Worm (Caenorhabditis elegans) whole organism, L4 larva: ENCODE measurements around the gene sri-51.
A peak's percentile ranks its signal among the peaks of the same experiment; 100 is the strongest.

Source experiments
- F10B5.3 ChIP-seq: sonication (generic microtip); optimal IDR thresholded peaks from 2 replicates; lab custom pipeline; 2016; ENCODE audit warnings: mild to moderate bottlenecking, missing genetic modification characterization, missing compliant biosample characterization
- F49E8.2 ChIP-seq: sonication (generic microtip); optimal IDR thresholded peaks from 2 replicates; lab custom pipeline; 2016; ENCODE audit warnings: missing compliant biosample characterization, mild to moderate bottlenecking, missing genetic modification characterization, borderline replicate concordance
- Y75B8A.6 ChIP-seq: fragments of 200-800 bp; sonication (Bioruptor generic); IDR thresholded peaks from 2 replicates; pipeline ENCODE4 v1.3.6; 2022; ENCODE audit warnings: missing genetic modification reagents, missing genetic modification characterization, missing compliant biosample characterization
- ZK337.2 ChIP-seq: fragments of 200-800 bp; sonication (Bioruptor generic); IDR thresholded peaks from 2 replicates; pipeline ENCODE4 v1.3.6; 2022; ENCODE audit warnings: missing genetic modification reagents, missing genetic modification characterization, missing compliant biosample characterization
- aha-1 ChIP-seq: fragments of 150-350 bp; peaks from one replicate; lab custom pipeline; 2014; ENCODE audit warnings: missing biosample characterization, missing genetic modification characterization
- aly-2 ChIP-seq: sonication (generic microtip); optimal IDR thresholded peaks from 2 replicates; lab custom pipeline; 2018; ENCODE audit warnings: missing biosample characterization, missing genetic modification characterization
- ama-1 ChIP-seq: fragments of 150-350 bp; optimal IDR thresholded peaks from 2 replicates; lab custom pipeline; 2014; ENCODE audit warnings: inconsistent platforms, mixed read lengths
- arid-1 ChIP-seq: fragments of 200-800 bp; sonication (Bioruptor generic); conservative IDR thresholded peaks from 2 replicates; pipeline ENCODE4 v1.3.6; 2022; ENCODE audit warnings: missing genetic modification reagents, missing genetic modification characterization, missing compliant biosample characterization
- ceh-32 ChIP-seq: sonication (generic microtip); optimal IDR thresholded peaks from 2 replicates; lab custom pipeline; 2016; ENCODE audit warnings: mild to moderate bottlenecking, missing genetic modification characterization, missing compliant biosample characterization; ENCODE audit not compliant: poor library complexity
- ceh-62 ChIP-seq: sonication (generic microtip); optimal IDR thresholded peaks from 2 replicates; lab custom pipeline; 2017; ENCODE audit warnings: missing biosample characterization, missing genetic modification characterization
- daf-16 ChIP-seq, 3 experiments: sonication (generic microtip); optimal IDR thresholded peaks; 2 replicates each; lab custom pipeline; 2016 to 2017; ENCODE audit warnings: missing genetic modification characterization in 3 of 3, missing genetic modification reagents in 3 of 3, mild to moderate bottlenecking in 2 of 3, missing compliant biosample characterization in 2 of 3, missing biosample characterization in 1 of 3, moderate library complexity in 1 of 3
- dmd-6 ChIP-seq: fragments of 200-800 bp; sonication (Bioruptor generic); IDR thresholded peaks from 2 replicates; pipeline ENCODE4 v1.3.6; 2022; ENCODE audit warnings: missing genetic modification reagents, missing genetic modification characterization, missing compliant biosample characterization
- dve-1 ChIP-seq: sonication (generic microtip); optimal IDR thresholded peaks from 2 replicates; lab custom pipeline; 2017; ENCODE audit warnings: antibody characterized with exemption, mild to moderate bottlenecking, missing genetic modification characterization, missing compliant biosample characterization; ENCODE audit not compliant: insufficient read depth
- egl-43 ChIP-seq: fragments of 200-800 bp; sonication (Bioruptor generic); IDR thresholded peaks from 2 replicates; pipeline ENCODE4 v1.3.6; 2022; ENCODE audit warnings: missing genetic modification reagents, missing genetic modification characterization, missing compliant biosample characterization
- fkh-10 ChIP-seq: fragments of 150-350 bp; optimal IDR thresholded peaks from 2 replicates; lab custom pipeline; 2014; ENCODE audit warnings: missing biosample characterization, missing genetic modification reagents, missing genetic modification characterization
- hif-1 ChIP-seq, 2 experiments: sonication (generic microtip); optimal IDR thresholded peaks; 2 replicates each; lab custom pipeline; 2016 to 2017; ENCODE audit warnings: missing compliant biosample characterization in 2 of 2, missing genetic modification characterization in 2 of 2, missing genetic modification reagents in 2 of 2, missing genotype in 2 of 2, mild to moderate bottlenecking in 1 of 2
- hmg-1.1 ChIP-seq: fragments of 200-800 bp; sonication (Bioruptor generic); IDR thresholded peaks from 2 replicates; pipeline ENCODE4 v1.3.6; 2022; ENCODE audit warnings: missing genetic modification reagents, missing genetic modification characterization, missing compliant biosample characterization
- jun-1 ChIP-seq: fragments of 150-350 bp; optimal IDR thresholded peaks from 2 replicates; lab custom pipeline; 2014; ENCODE audit warnings: missing biosample characterization, missing genetic modification reagents, missing genetic modification characterization
- lim-7 ChIP-seq: fragments of 200-800 bp; sonication (Bioruptor generic); IDR thresholded peaks from 2 replicates; pipeline ENCODE4 v1.3.6; 2022; ENCODE audit warnings: missing genetic modification characterization, missing compliant biosample characterization
- lin-13 ChIP-seq: fragments of 150-350 bp; optimal IDR thresholded peaks from 2 replicates; lab custom pipeline; 2014; ENCODE audit warnings: missing biosample characterization, missing genetic modification reagents, missing genetic modification characterization
- lin-39 ChIP-seq: fragments of 150-350 bp; optimal IDR thresholded peaks from 2 replicates; lab custom pipeline; 2014; ENCODE audit warnings: missing biosample characterization, missing genetic modification reagents, missing genetic modification characterization
- lsy-2 ChIP-seq, 2 experiments: fragments of 150-350 bp in 1 of 2; sonication (generic microtip) in 1 of 2; optimal IDR thresholded peaks; 2 replicates each; lab custom pipeline; 2014 to 2017; ENCODE audit warnings: missing biosample characterization in 2 of 2, missing genetic modification characterization in 2 of 2
- mep-1 ChIP-seq: fragments of 150-350 bp; sonication (generic microtip); optimal IDR thresholded peaks from 3 replicates; lab custom pipeline; 2014; ENCODE audit warnings: missing biosample characterization, missing genetic modification characterization
- mes-2 ChIP-seq: sonication (generic microtip); optimal IDR thresholded peaks from 2 replicates; lab custom pipeline; 2016; ENCODE audit warnings: missing genotype, mild to moderate bottlenecking, missing genetic modification characterization, missing compliant biosample characterization; ENCODE audit not compliant: poor library complexity, severe bottlenecking
- mxl-3 ChIP-seq: fragments of 200-800 bp; sonication (Bioruptor generic); optimal IDR thresholded peaks from 2 replicates; lab custom pipeline; 2018; ENCODE audit warnings: mild to moderate bottlenecking, missing genetic modification characterization, missing compliant biosample characterization
- nhr-11 ChIP-seq: fragments of 150-350 bp; optimal IDR thresholded peaks from 2 replicates; lab custom pipeline; 2014; ENCODE audit warnings: missing biosample characterization, missing genetic modification characterization
- nhr-28 ChIP-seq: fragments of 150-350 bp; optimal IDR thresholded peaks from 2 replicates; lab custom pipeline; 2014; ENCODE audit warnings: missing biosample characterization, missing genetic modification characterization
- nhr-42 ChIP-seq: fragments of 200-800 bp; sonication (Bioruptor generic); IDR thresholded peaks from 2 replicates; pipeline ENCODE4 v1.3.6; 2022; ENCODE audit warnings: missing genetic modification characterization, missing compliant biosample characterization
- nhr-6 ChIP-seq: fragments of 150-350 bp; optimal IDR thresholded peaks from 2 replicates; lab custom pipeline; 2014; ENCODE audit warnings: missing biosample characterization, missing genetic modification characterization
- nhr-76 ChIP-seq: fragments of 150-350 bp; optimal IDR thresholded peaks from 2 replicates; lab custom pipeline; 2014; ENCODE audit warnings: missing biosample characterization, missing genetic modification characterization
- pha-4 ChIP-seq, 2 experiments: fragments of 150-350 bp in 1 of 2; fragments of 200-800 bp in 1 of 2; sonication (Bioruptor generic) in 1 of 2; IDR thresholded peaks in 1 of 2; optimal IDR thresholded peaks in 1 of 2; 2 replicates each; pipeline versions ENCODE4 v1.3.6 to Lab custom; 2014 to 2022; ENCODE audit warnings: missing genetic modification characterization in 2 of 2, missing genetic modification reagents in 2 of 2, missing biosample characterization in 1 of 2, missing compliant biosample characterization in 1 of 2
- php-3 ChIP-seq: fragments of 200-800 bp; sonication (Bioruptor generic); IDR thresholded peaks from 2 replicates; pipeline ENCODE4 v1.3.6; 2022; ENCODE audit warnings: missing genetic modification reagents, missing genetic modification characterization, missing compliant biosample characterization
- pqm-1 ChIP-seq: sonication (generic microtip); optimal IDR thresholded peaks from 2 replicates; lab custom pipeline; 2017; ENCODE audit warnings: missing biosample characterization, missing genetic modification characterization
- rbr-2 ChIP-seq: sonication (generic microtip); optimal IDR thresholded peaks from 2 replicates; lab custom pipeline; 2016; ENCODE audit warnings: missing genotype, missing genetic modification characterization, missing compliant biosample characterization
- saeg-2 ChIP-seq: fragments of 200-800 bp; sonication (Bioruptor generic); IDR thresholded peaks from 2 replicates; pipeline ENCODE4 v1.3.6; 2022; ENCODE audit warnings: missing genetic modification reagents, missing genetic modification characterization, missing compliant biosample characterization
- set-16 ChIP-seq: fragments of 200-800 bp; sonication (Bioruptor generic); IDR thresholded peaks from 2 replicates; pipeline ENCODE4 v1.3.6; 2022; ENCODE audit warnings: missing genetic modification reagents, missing genetic modification characterization, missing compliant biosample characterization
- snpc-4 ChIP-seq: fragments of 150-350 bp; optimal IDR thresholded peaks from 2 replicates; lab custom pipeline; 2014; ENCODE audit warnings: missing biosample characterization, missing genetic modification characterization
- tag-97 ChIP-seq: fragments of 200-800 bp; sonication (Bioruptor generic); IDR thresholded peaks from 2 replicates; pipeline ENCODE4 v1.3.6; 2022; ENCODE audit warnings: missing genetic modification characterization, missing compliant biosample characterization
- tra-1 ChIP-seq: fragments of 200-800 bp; sonication (Bioruptor generic); IDR thresholded peaks from 2 replicates; pipeline ENCODE4 v1.3.6; 2022; ENCODE audit warnings: missing genetic modification reagents, missing genetic modification characterization, missing compliant biosample characterization
- unc-130 ChIP-seq: sonication (generic microtip); optimal IDR thresholded peaks from 2 replicates; lab custom pipeline; 2016; ENCODE audit warnings: missing genetic modification reagents, missing genetic modification characterization, missing compliant biosample characterization
- unc-39 ChIP-seq: sonication (generic microtip); optimal IDR thresholded peaks from 2 replicates; lab custom pipeline; 2017; ENCODE audit warnings: missing biosample characterization, missing genetic modification characterization
- zfp-2 ChIP-seq: sonication (generic microtip); optimal IDR thresholded peaks from 2 replicates; lab custom pipeline; 2016; ENCODE audit warnings: mild to moderate bottlenecking, missing genetic modification characterization, missing compliant biosample characterization
- zip-2 ChIP-seq: fragments of 150-350 bp; optimal IDR thresholded peaks from 2 replicates; lab custom pipeline; 2014; ENCODE audit warnings: missing biosample characterization, missing genetic modification characterization
- ztf-7 ChIP-seq: fragments of 150-350 bp; optimal IDR thresholded peaks from 2 replicates; lab custom pipeline; 2014; ENCODE audit warnings: missing biosample characterization, missing genetic modification characterization

Gene sri-51

DNA sequence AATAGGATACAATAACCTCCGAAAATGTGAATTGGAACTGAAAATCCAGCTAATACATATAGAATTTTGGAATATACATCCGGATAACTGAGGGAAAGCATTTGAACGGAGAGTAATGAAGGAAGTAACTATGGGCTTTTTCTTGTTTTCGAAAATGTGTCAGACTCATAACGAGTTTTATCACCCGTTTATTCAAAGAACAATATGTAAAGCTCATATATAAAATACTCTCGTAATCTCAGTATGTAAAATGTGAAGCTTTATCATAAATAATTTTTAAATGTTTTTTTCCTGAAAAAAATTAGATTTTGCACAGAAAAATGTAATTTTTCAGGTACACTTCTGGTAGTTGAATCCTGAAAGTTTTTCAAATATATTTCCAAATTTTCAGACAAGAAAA is 31.5 kb upstream of the sri-51 start, which contains the start of gene srh-297:
srh-297 (minus strand) TSS at position 101 of the 400 bp plus-strand sequence.
- TF ChIP-seq ama-1 (lab: Kevin White, UChicago): no peak
- TF ChIP-seq nhr-28 (tag; lab: Kevin White, UChicago): no peak
- no peak for TF ChIP-seq ztf-7 (tag; lab: Kevin White, UChicago)
- no peak for TF ChIP-seq ceh-32
- no peak for TF ChIP-seq egl-43
- no peak for TF ChIP-seq unc-39 (tag; lab: Kevin White, UChicago)
- no peak for TF ChIP-seq lin-13 (GFP tag; lab: Kevin White, UChicago)
- TF ChIP-seq ceh-62 (tag; lab: Kevin White, UChicago): no peak
- no peak for TF ChIP-seq zip-2 (tag; lab: Kevin White, UChicago)
- TF ChIP-seq mes-2 (tag; lab: Kevin White, UChicago): no peak
- TF ChIP-seq mep-1: no peak
- TF ChIP-seq hmg-1.1: no peak
- TF ChIP-seq lin-39 (tag; lab: Kevin White, UChicago): no peak
- no peak for TF ChIP-seq snpc-4 (tag; lab: Kevin White, UChicago)
- no peak for TF ChIP-seq F10B5.3 (tag; lab: Kevin White, UChicago)
- TF ChIP-seq lsy-2 (tag; optimal IDR thresholded peaks at IDR 0.05; lab: Kevin White, UChicago): no peak
- TF ChIP-seq nhr-11 (tag; lab: Kevin White, UChicago): no peak

DNA sequence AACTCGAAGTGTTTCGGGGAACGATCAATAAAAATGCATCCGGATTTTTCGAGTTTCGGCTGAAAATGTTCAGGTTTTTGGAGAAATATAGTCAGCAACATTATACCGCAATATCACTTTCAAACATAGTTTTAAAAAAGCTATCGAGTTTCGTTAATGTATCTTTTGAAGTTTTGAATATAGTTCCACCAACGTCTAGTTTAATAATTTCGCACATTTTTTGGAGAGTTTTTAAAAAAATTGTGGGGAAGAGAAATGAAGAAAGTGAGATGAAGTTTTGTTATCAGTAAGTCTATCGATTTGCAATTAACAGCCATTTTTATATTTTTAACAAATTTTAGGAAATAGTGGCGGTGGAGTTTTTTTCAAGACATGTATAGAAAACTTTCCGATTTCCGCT is 26.9 kb upstream of the sri-51 start, which contains the start of gene ZC239.17:
ZC239.17 (minus strand) TSS at position 101 of the 400 bp plus-strand sequence.
- TF ChIP-seq pha-4 (GFP tag; IDR thresholded peaks at IDR 0.05; lab: Robert Waterston, UW) (no peak), pha-4 (tag; optimal IDR thresholded peaks at IDR 0.05; lab: Kevin White, UChicago) (no peak), F49E8.2 (tag; lab: Kevin White, UChicago) (no peak), tag-97 (GFP tag; lab: Robert Waterston, UW) (no peak), nhr-6 (tag; lab: Kevin White, UChicago) (no peak), zfp-2 (tag; lab: Kevin White, UChicago) (no peak), lim-7 (no peak), hmg-1.1 (no peak), unc-39 (tag; lab: Kevin White, UChicago) (no peak)

DNA sequence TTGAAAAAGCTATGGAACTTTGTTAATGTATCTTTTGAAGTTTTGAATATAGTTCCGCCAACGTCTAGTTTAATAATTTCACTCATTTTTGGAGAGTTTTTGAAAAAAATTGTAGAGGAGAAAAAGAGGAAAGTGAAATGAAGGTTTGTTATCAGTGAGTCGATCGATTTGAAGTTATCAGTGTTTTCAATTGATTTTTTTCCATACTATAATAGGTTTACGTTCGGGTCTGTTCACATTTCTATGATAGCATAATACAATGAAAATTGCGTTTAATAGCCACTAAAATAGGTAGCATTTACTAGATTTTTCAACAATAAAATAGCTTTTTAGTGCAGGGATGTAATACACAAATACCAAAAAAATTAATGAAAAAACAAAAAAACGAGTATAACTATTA is 26.3 kb upstream of the sri-51 start, which contains the start of gene ZC239.16:
ZC239.16 (minus strand) TSS at position 120 of the 400 bp plus-strand sequence.
- TF ChIP-seq daf-16 (GFP tag; optimal IDR thresholded peaks at IDR 0.05; lab: Kevin White, UChicago): no peak
- peak; percentile 61 for TF ChIP-seq daf-16 (tag; optimal IDR thresholded peaks at IDR 0.05; lab: Kevin White, UChicago)
- TF ChIP-seq php-3 (GFP tag; lab: Robert Waterston, UW): peak; percentile 27; the same call in 1 of the 2 replicates
- TF ChIP-seq tra-1 (GFP tag; lab: Robert Waterston, UW): no peak
- peak; percentile 38 for TF ChIP-seq pqm-1 (tag; lab: Kevin White, UChicago)
- TF ChIP-seq fkh-10 (GFP tag; lab: Kevin White, UChicago): no peak
- TF ChIP-seq nhr-76 (tag; lab: Kevin White, UChicago): no peak
- TF ChIP-seq dve-1: peak; percentile 23
- TF ChIP-seq dmd-6 (GFP tag; lab: Robert Waterston, UW): 0 out of 2 replicates have a peak, but pooled peaks have one; percentile 8
- peak; percentile 50 for TF ChIP-seq nhr-28 (tag; lab: Kevin White, UChicago)

DNA sequence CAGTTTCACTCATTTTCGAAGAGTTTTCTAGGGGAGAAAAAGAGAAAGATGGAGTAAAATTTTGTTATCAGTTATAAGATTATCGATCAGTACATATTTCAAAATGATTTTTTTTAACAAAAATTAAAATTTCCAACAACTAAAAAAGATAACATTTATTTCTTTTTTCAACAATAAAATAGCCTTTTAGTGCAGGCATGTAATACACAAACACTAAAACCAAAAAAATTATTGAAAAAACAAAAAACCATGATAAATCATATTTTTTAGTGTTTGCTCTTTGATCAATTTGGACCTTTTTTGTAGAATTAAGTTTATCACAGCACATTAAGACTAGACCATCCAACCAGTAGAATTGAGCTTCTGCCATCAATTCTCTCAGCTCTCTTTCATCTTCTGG is 25.7 kb upstream of the sri-51 start, which contains the start of gene ZC239.15:
ZC239.15 (minus strand) TSS at position 101 of the 400 bp plus-strand sequence.
- TF ChIP-seq aly-2 (tag; lab: Kevin White, UChicago) (no peak), hif-1 (tag; optimal IDR thresholded peaks at IDR 0.05; lab: Kevin White, UChicago) (no peak), ZK337.2 (GFP tag; lab: Robert Waterston, UW) (no peak), Y75B8A.6 (no peak), saeg-2 (GFP tag; lab: Robert Waterston, UW) (no peak), rbr-2 (tag; lab: Kevin White, UChicago) (no peak), jun-1 (no peak), arid-1 (no peak), set-16 (GFP tag; lab: Robert Waterston, UW) (no peak), nhr-42 (no peak), aha-1 (tag; lab: Kevin White, UChicago) (peak; percentile 16), unc-130 (GFP tag; lab: Kevin White, UChicago) (no peak), nhr-6 (tag; lab: Kevin White, UChicago) (no peak), ama-1 (lab: Kevin White, UChicago) (no peak), mxl-3 (GFP tag; lab: Kevin White, UChicago) (no peak), daf-16 (GFP tag; optimal IDR thresholded peaks at IDR 0.05; lab: Kevin White, UChicago) (no peak), daf-16 (tag; optimal IDR thresholded peaks at IDR 0.05; lab: Kevin White, UChicago) (peak; percentile 2)
